Worm (Caenorhabditis elegans) whole organism, young adult: ENCODE data around the gene rad-23.

Experiments used
- B0019.2 ChIP-seq: fragments of 200-800 bp; sonication (Bioruptor generic); conservative IDR thresholded peaks from 2 replicates; pipeline ENCODE4 v1.3.6; 2022; ENCODE audit warnings: missing genetic modification reagents, missing genetic modification characterization, missing compliant biosample characterization
- B0035.1 ChIP-seq: sonication (generic microtip); optimal IDR thresholded peaks from 2 replicates; lab custom pipeline; 2016; ENCODE audit warnings: missing genetic modification characterization, mild to moderate bottlenecking, missing compliant biosample characterization, missing genotype, missing genetic modification reagents
- F10E7.11 ChIP-seq: sonication (generic microtip); optimal IDR thresholded peaks from 2 replicates; lab custom pipeline; 2017; ENCODE audit warnings: mild to moderate bottlenecking, missing genetic modification characterization, moderate library complexity, missing compliant biosample characterization
- F22D6.2 ChIP-seq: sonication (generic microtip); optimal IDR thresholded peaks from 2 replicates; lab custom pipeline; 2016; ENCODE audit warnings: mild to moderate bottlenecking, missing genetic modification characterization, missing compliant biosample characterization
- F49E8.2 ChIP-seq: sonication (generic microtip); optimal IDR thresholded peaks from 3 replicates; lab custom pipeline; 2017; ENCODE audit warnings: missing genetic modification characterization, mild to moderate bottlenecking, missing compliant biosample characterization, antibody characterized with exemption, moderate library complexity; ENCODE audit not compliant: insufficient read depth
- F52B5.7 ChIP-seq: sonication (generic microtip); optimal IDR thresholded peaks from 2 replicates; lab custom pipeline; 2016; ENCODE audit warnings: mild to moderate bottlenecking, missing genetic modification characterization, missing compliant biosample characterization
- Y53G8AR.9 ChIP-seq: fragments of 200-800 bp; sonication (Bioruptor generic); conservative IDR thresholded peaks from 2 replicates; pipeline ENCODE4 v1.3.6; 2022; ENCODE audit warnings: missing genetic modification reagents, missing genetic modification characterization, missing compliant biosample characterization
- Y56A3A.18 ChIP-seq: fragments of 200-800 bp; sonication (Bioruptor generic); IDR thresholded peaks from 2 replicates; pipeline ENCODE4 v1.3.6; 2022; ENCODE audit warnings: missing genetic modification reagents, missing genetic modification characterization, missing compliant biosample characterization
- Y67H2A.10 ChIP-seq: fragments of 200-800 bp; sonication (Bioruptor generic); conservative IDR thresholded peaks from 2 replicates; pipeline ENCODE4 v1.3.6; 2022; ENCODE audit warnings: missing genetic modification reagents, missing genetic modification characterization, missing compliant biosample characterization
- Y95B8A.8 ChIP-seq: fragments of 200-800 bp; sonication (Bioruptor generic); IDR thresholded peaks from 2 replicates; pipeline ENCODE4 v1.3.6; 2022; ENCODE audit warnings: missing genetic modification reagents, missing genetic modification characterization, missing compliant biosample characterization
- akir-1 ChIP-seq: fragments of 200-800 bp; sonication (Bioruptor generic); optimal IDR thresholded peaks from 2 replicates; lab custom pipeline; 2018; ENCODE audit warnings: mild to moderate bottlenecking, missing genetic modification characterization, moderate library complexity, missing compliant biosample characterization
- atf-7 ChIP-seq: sonication (generic microtip); optimal IDR thresholded peaks from 2 replicates; lab custom pipeline; 2017; ENCODE audit warnings: mild to moderate bottlenecking, missing genetic modification characterization, missing compliant biosample characterization
- athp-1 ChIP-seq: sonication (generic microtip); optimal IDR thresholded peaks from 2 replicates; lab custom pipeline; 2017; ENCODE audit warnings: mild to moderate bottlenecking, missing genetic modification characterization, missing compliant biosample characterization
- attf-3 ChIP-seq: fragments of 200-800 bp; sonication (Bioruptor generic); conservative IDR thresholded peaks from 2 replicates; pipeline ENCODE4 v1.3.6; 2022; ENCODE audit warnings: missing genetic modification reagents, missing genetic modification characterization, missing compliant biosample characterization
- bed-2 ChIP-seq: fragments of 200-800 bp; sonication (Bioruptor generic); IDR thresholded peaks from 2 replicates; pipeline ENCODE4 v1.3.6; 2022; ENCODE audit warnings: missing genetic modification reagents, missing genetic modification characterization, missing compliant biosample characterization
- ccch-3 ChIP-seq: fragments of 200-800 bp; sonication (Bioruptor generic); optimal IDR thresholded peaks from 2 replicates; lab custom pipeline; 2018; ENCODE audit warnings: mild to moderate bottlenecking, missing genetic modification characterization, missing compliant biosample characterization
- ceh-27 ChIP-seq: fragments of 200-800 bp; sonication (Bioruptor generic); optimal IDR thresholded peaks from 2 replicates; lab custom pipeline; 2018; ENCODE audit warnings: mild to moderate bottlenecking, missing genetic modification characterization, moderate library complexity, missing compliant biosample characterization
- chd-7 ChIP-seq: sonication (generic microtip); optimal IDR thresholded peaks from 2 replicates; lab custom pipeline; 2016; ENCODE audit warnings: mild to moderate bottlenecking, missing genetic modification characterization, moderate library complexity, missing compliant biosample characterization
- dpff-1 ChIP-seq: sonication (generic microtip); optimal IDR thresholded peaks from 2 replicates; lab custom pipeline; 2017; ENCODE audit warnings: mild to moderate bottlenecking, missing genetic modification characterization, missing compliant biosample characterization
- efl-1 ChIP-seq: fragments of 150-350 bp; optimal IDR thresholded peaks from 2 replicates; lab custom pipeline; 2014; ENCODE audit warnings: missing biosample characterization, missing genetic modification reagents, missing genetic modification characterization
- egl-44 ChIP-seq: fragments of 200-800 bp; sonication (Bioruptor generic); IDR thresholded peaks from 2 replicates; pipeline ENCODE4 v1.3.6; 2022; ENCODE audit warnings: missing genetic modification reagents, missing genetic modification characterization, missing compliant biosample characterization
- egrh-3 ChIP-seq: fragments of 200-800 bp; sonication (Bioruptor generic); IDR thresholded peaks from 2 replicates; pipeline ENCODE4 v1.3.6; 2022; ENCODE audit warnings: missing genetic modification reagents, missing genetic modification characterization, missing compliant biosample characterization
- ets-4 ChIP-seq: fragments of 200-800 bp; sonication (Bioruptor generic); optimal IDR thresholded peaks from 2 replicates; lab custom pipeline; 2018; ENCODE audit warnings: mild to moderate bottlenecking, missing genetic modification characterization, missing compliant biosample characterization
- hlh-26 ChIP-seq: fragments of 200-800 bp; sonication (Bioruptor generic); conservative IDR thresholded peaks from 2 replicates; pipeline ENCODE4 v1.3.6; 2022; ENCODE audit warnings: missing genetic modification reagents, missing genetic modification characterization, missing compliant biosample characterization
- hmg-20 ChIP-seq: fragments of 200-800 bp; sonication (Bioruptor generic); IDR thresholded peaks from 2 replicates; pipeline ENCODE4 v1.3.6; 2022; ENCODE audit warnings: missing genetic modification reagents, missing genetic modification characterization, missing compliant biosample characterization
- lin-40 ChIP-seq: sonication (generic microtip); optimal IDR thresholded peaks from 2 replicates; lab custom pipeline; 2016; ENCODE audit warnings: missing genetic modification characterization, mild to moderate bottlenecking, missing compliant biosample characterization, missing genotype, missing genetic modification reagents
- madf-3 ChIP-seq: fragments of 200-800 bp; sonication (Bioruptor generic); IDR thresholded peaks from 2 replicates; pipeline ENCODE4 v1.3.6; 2022; ENCODE audit warnings: missing genetic modification reagents, missing genetic modification characterization, missing compliant biosample characterization
- mcd-1 ChIP-seq: fragments of 200-800 bp; sonication (Bioruptor generic); IDR thresholded peaks from 2 replicates; pipeline ENCODE4 v1.3.6; 2022; ENCODE audit warnings: missing genetic modification reagents, missing genetic modification characterization, missing compliant biosample characterization
- mel-28 ChIP-seq: sonication (generic microtip); optimal IDR thresholded peaks from 2 replicates; lab custom pipeline; 2016; ENCODE audit warnings: borderline replicate concordance, mild to moderate bottlenecking, missing genetic modification characterization, missing compliant biosample characterization
- mxl-1 ChIP-seq: sonication (generic microtip); optimal IDR thresholded peaks from 2 replicates; lab custom pipeline; 2016; ENCODE audit warnings: missing genetic modification characterization, missing compliant biosample characterization
- nfya-2 ChIP-seq: fragments of 200-800 bp; sonication (Bioruptor generic); IDR thresholded peaks from 2 replicates; pipeline ENCODE4 v1.3.6; 2022; ENCODE audit warnings: missing genetic modification reagents, missing genetic modification characterization, missing compliant biosample characterization
- nhr-120 ChIP-seq: fragments of 200-800 bp; sonication (Bioruptor generic); IDR thresholded peaks from 2 replicates; pipeline ENCODE4 v1.3.6; 2022; ENCODE audit warnings: missing genetic modification characterization, missing compliant biosample characterization
- nhr-80 ChIP-seq: sonication (generic microtip); optimal IDR thresholded peaks from 2 replicates; lab custom pipeline; 2016; ENCODE audit warnings: missing genetic modification characterization, missing compliant biosample characterization
- nhr-90 ChIP-seq: sonication (generic microtip); optimal IDR thresholded peaks from 2 replicates; lab custom pipeline; 2016; ENCODE audit warnings: missing genotype, mild to moderate bottlenecking, missing genetic modification characterization, missing compliant biosample characterization
- pbrm-1 ChIP-seq: fragments of 200-800 bp; sonication (Bioruptor generic); IDR thresholded peaks from 2 replicates; pipeline ENCODE4 v1.3.6; 2022; ENCODE audit warnings: missing genetic modification reagents, missing genetic modification characterization, missing compliant biosample characterization
- pha-4 ChIP-seq: fragments of 150-350 bp; sonication (generic microtip); optimal IDR thresholded peaks from 2 replicates; lab custom pipeline; 2014; ENCODE audit warnings: missing biosample characterization, missing genetic modification reagents, missing genetic modification characterization
- rpc-1 ChIP-seq, 2 experiments: fragments of 150-350 bp in 1 of 2; sonication (generic microtip) in 1 of 2; optimal IDR thresholded peaks; 2 replicates each; lab custom pipeline; 2014 to 2018; ENCODE audit warnings: missing biosample characterization in 1 of 2, missing genetic modification characterization in 1 of 2, missing genetic modification reagents in 1 of 2, missing genotype in 1 of 2
- sea-2 ChIP-seq: fragments of 200-800 bp; sonication (Bioruptor generic); IDR thresholded peaks from 2 replicates; pipeline ENCODE4 v1.3.6; 2022; ENCODE audit warnings: missing genetic modification characterization, missing compliant biosample characterization
- somi-1 ChIP-seq: fragments of 200-800 bp; sonication (Bioruptor generic); optimal IDR thresholded peaks from 2 replicates; lab custom pipeline; 2018; ENCODE audit warnings: mild to moderate bottlenecking, missing genetic modification characterization, missing compliant biosample characterization
- tbp1 ChIP-seq: fragments of 200-800 bp; sonication (Bioruptor generic); optimal IDR thresholded peaks from 2 replicates; lab custom pipeline; 2018; ENCODE audit warnings: mild to moderate bottlenecking, missing genetic modification characterization, missing compliant biosample characterization
- tlf-1 ChIP-seq: fragments of 200-800 bp; sonication (Bioruptor generic); optimal IDR thresholded peaks from 2 replicates; lab custom pipeline; 2018; ENCODE audit warnings: mild to moderate bottlenecking, missing genetic modification characterization, missing compliant biosample characterization
- unc-62 ChIP-seq: fragments of 150-350 bp; optimal IDR thresholded peaks from 2 replicates; lab custom pipeline; 2014; ENCODE audit warnings: missing biosample characterization, missing genetic modification reagents, missing genetic modification characterization
- ztf-18 ChIP-seq: sonication (generic microtip); optimal IDR thresholded peaks from 2 replicates; lab custom pipeline; 2016; ENCODE audit warnings: missing genotype, mild to moderate bottlenecking, missing genetic modification characterization, missing compliant biosample characterization
- ztf-3 ChIP-seq: fragments of 200-800 bp; sonication (Bioruptor generic); optimal IDR thresholded peaks from 2 replicates; lab custom pipeline; 2018; ENCODE audit warnings: mild to moderate bottlenecking, missing genetic modification characterization, missing compliant biosample characterization
- ztf-6 ChIP-seq: fragments of 200-800 bp; sonication (Bioruptor generic); IDR thresholded peaks from 2 replicates; pipeline ENCODE4 v1.3.6; 2022; ENCODE audit warnings: missing genetic modification reagents, missing genetic modification characterization, missing compliant biosample characterization

rad-23 gene

DNA sequence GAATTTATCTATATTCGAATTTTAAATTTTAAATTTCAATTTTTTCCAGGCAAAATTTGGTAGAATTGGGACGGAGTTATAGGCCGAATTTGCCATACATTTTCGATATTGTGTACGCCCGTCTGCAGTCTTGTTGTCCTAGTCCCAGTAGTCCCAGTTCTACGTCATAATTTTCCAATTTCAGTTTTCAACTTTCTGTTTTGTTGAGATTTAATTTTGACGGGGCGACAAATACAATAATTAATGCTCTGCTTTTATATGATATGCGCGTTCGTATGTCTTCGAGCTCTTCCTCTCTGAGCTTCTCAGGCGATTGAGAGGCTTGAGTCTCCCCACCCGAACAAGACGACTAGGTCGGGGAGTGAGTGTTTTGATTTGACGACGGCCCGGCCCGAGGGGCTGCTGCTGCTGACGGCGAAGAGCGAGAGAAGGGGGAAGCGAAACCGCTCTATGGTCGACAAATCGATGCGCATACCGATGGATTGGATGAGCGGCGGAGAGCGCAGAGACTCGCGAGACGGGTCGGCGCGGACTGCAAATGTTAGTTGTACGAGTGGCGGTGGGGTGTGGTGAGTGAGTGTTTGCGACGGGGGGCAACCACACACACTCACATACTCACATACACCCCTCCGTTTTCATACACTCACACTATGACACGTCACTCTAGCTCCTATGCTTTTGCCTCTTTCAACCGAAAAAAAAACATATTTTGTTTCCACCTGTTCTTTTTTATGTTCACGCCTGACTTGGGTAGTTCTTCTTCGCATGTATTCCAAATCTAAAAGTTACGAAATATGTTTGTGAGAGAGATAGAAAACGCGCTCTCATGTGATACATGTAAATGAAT is 17.6 kb downstream of the rad-23 start (continued):
- TF ChIP-seq ztf-18 (tag; lab: Kevin White, UChicago) (peak; percentile 39), madf-3 (GFP tag; lab: Robert Waterston, UW) (0 out of 2 replicates have a peak, but pooled peaks have one; percentile 40), Y53G8AR.9 (peak; percentile 57; the same call in 1 of the 2 replicates), ets-4 (GFP tag; lab: Kevin White, UChicago) (peak; percentile 58), lin-40 (tag; lab: Kevin White, UChicago) (peak; percentile 35), nhr-80 (peak; percentile 90)

DNA sequence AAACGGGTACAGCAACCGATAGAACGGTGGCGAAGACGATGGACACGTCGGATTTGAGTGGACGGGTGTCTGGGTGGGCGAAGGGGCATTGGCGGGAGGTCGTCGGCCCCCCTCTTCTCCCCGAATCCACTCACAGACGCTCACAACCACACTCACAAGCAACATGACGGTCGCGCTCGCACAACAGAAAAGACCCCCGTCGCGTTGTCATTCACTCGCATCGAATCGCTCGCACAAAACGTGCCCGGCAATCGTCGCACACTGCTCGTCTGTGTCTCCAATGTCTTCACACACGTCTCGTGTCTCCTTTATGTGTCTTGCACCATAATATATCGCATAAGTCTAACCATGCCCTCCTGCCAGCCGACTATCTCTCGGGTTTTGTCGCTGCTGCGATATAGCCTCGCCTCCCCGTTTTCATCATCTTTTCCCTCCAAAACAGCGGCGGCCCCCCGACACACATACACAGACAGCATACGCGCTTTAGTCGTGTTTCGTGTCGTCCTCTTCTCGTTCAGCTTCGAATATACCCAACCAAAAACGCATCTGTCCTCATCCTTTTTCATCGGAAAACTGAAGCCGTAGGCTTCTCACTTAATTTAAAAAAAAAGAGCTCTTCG is 18.4 kb downstream of the rad-23 start:
- TF ChIP-seq ztf-3 (GFP tag; lab: Kevin White, UChicago) (no peak), chd-7 (tag; lab: Kevin White, UChicago) (peak; percentile 94), sea-2 (GFP tag; lab: Robert Waterston, UW) (no peak), attf-3 (0 out of 2 replicates have a peak, but pooled peaks have one; percentile 41), F52B5.7 (peak; percentile 23), B0035.1 (tag; lab: Kevin White, UChicago) (peak; percentile 37), akir-1 (GFP tag; lab: Kevin White, UChicago) (peak; percentile 5), F49E8.2 (tag; lab: Kevin White, UChicago) (no peak), nhr-120 (GFP tag; lab: Robert Waterston, UW) (no peak), ceh-27 (peak; percentile 85), somi-1 (GFP tag; lab: Kevin White, UChicago) (peak; percentile 69), nhr-90 (tag; lab: Kevin White, UChicago) (peak; percentile 58), hmg-20 (GFP tag; lab: Robert Waterston, UW) (no peak), egl-44 (GFP tag; lab: Robert Waterston, UW) (no peak), Y56A3A.18 (GFP tag; lab: Robert Waterston, UW) (no peak), dpff-1 (tag; lab: Kevin White, UChicago) (no peak), athp-1 (tag; lab: Kevin White, UChicago) (peak; percentile 18), ccch-3 (GFP tag; lab: Kevin White, UChicago) (no peak), tlf-1 (no peak), efl-1 (GFP tag; lab: Kevin White, UChicago) (no peak), ztf-6 (GFP tag; lab: Robert Waterston, UW) (no peak), bed-2 (GFP tag; lab: Robert Waterston, UW) (no peak; the same call in 1 of the 2 replicates), pbrm-1 (GFP tag; lab: Robert Waterston, UW) (peak; percentile 79; the same call in 1 of the 2 replicates), atf-7 (peak; percentile 52), unc-62 (peak; percentile 38), egrh-3 (peak; percentile 81; the same call in 1 of the 2 replicates), F22D6.2 (tag; lab: Kevin White, UChicago) (peak; percentile 31), mxl-1 (tag; lab: Kevin White, UChicago) (no peak), nfya-2 (GFP tag; lab: Robert Waterston, UW) (no peak), Y95B8A.8 (no peak), mcd-1 (GFP tag; lab: Robert Waterston, UW) (peak; percentile 66), B0019.2 (GFP tag; lab: Robert Waterston, UW) (no peak), Y67H2A.10 (GFP tag; lab: Robert Waterston, UW) (no peak), hlh-26 (GFP tag; lab: Robert Waterston, UW) (no peak), pha-4 (tag; lab: Kevin White, UChicago) (no peak), nhr-80 (peak; percentile 85), rpc-1 (optimal IDR thresholded peaks at IDR 0.05; lab: Kevin White, UChicago) (no peak), rpc-1 (tag; optimal IDR thresholded peaks at IDR 0.05; lab: Kevin White, UChicago) (no peak), tbp1 (GFP tag; lab: Kevin White, UChicago) (peak; percentile 62), mel-28 (no peak), F10E7.11 (tag; lab: Kevin White, UChicago) (no peak)
